Fruit fly (Drosophila melanogaster) whole organism, embryonic: ENCODE results near the gene Ptp4E.

Experiments used
- Atf6 ChIP-seq: fragments of 200-800 bp; sonication (Bioruptor generic); IDR thresholded peaks from 2 replicates; pipeline ENCODE4 v1.3.6; 2022; ENCODE audit warnings: missing biosample characterization, missing genetic modification characterization
- BEAF-32 ChIP-seq: fragments of 200-800 bp; sonication (Bioruptor generic); optimal IDR thresholded peaks from 3 replicates; lab custom pipeline; 2017; ENCODE audit warnings: missing biosample characterization, missing genetic modification characterization, mild to moderate bottlenecking, moderate library complexity, missing genetic modification reagents
- C15 ChIP-seq: fragments of 200-800 bp; sonication (Bioruptor generic); IDR thresholded peaks from 3 replicates; pipeline ENCODE4 v1.3.6; 2022; ENCODE audit warnings: missing biosample characterization, missing genetic modification characterization
- CG10267 ChIP-seq: fragments of 200-800 bp; sonication (Bioruptor generic); optimal IDR thresholded peaks from 2 replicates; lab custom pipeline; 2018; ENCODE audit warnings: missing biosample characterization, mild to moderate bottlenecking, missing genetic modification characterization, moderate library complexity
- CG10654 ChIP-seq: fragments of 200-800 bp; sonication (Bioruptor generic); optimal IDR thresholded peaks from 2 replicates; lab custom pipeline; 2016; ENCODE audit warnings: missing biosample characterization, missing genetic modification characterization
- CG11723 ChIP-seq: fragments of 200-800 bp; sonication (Bioruptor generic); optimal IDR thresholded peaks from 2 replicates; lab custom pipeline; 2017; ENCODE audit warnings: missing biosample characterization, mild to moderate bottlenecking, missing genetic modification characterization
- CG17912 ChIP-seq: fragments of 200-800 bp; sonication (Bioruptor generic); optimal IDR thresholded peaks from 2 replicates; lab custom pipeline; 2018; ENCODE audit warnings: missing biosample characterization, mild to moderate bottlenecking, missing genetic modification characterization
- CG18262 ChIP-seq: fragments of 200-800 bp; optimal IDR thresholded peaks from 3 replicates; lab custom pipeline; 2019; ENCODE audit warnings: missing biosample characterization, mild to moderate bottlenecking, missing genetic modification characterization, moderate library complexity
- CG18619 ChIP-seq: fragments of 200-800 bp; sonication (Bioruptor generic); optimal IDR thresholded peaks from 3 replicates; lab custom pipeline; 2017; ENCODE audit warnings: missing biosample characterization, mild to moderate bottlenecking, missing genetic modification characterization
- CG2678 ChIP-seq: fragments of 200-800 bp; sonication (Bioruptor generic); optimal IDR thresholded peaks from 3 replicates; lab custom pipeline; 2019; ENCODE audit warnings: missing biosample characterization, mild to moderate bottlenecking, missing genetic modification characterization, moderate library complexity
- CG2875 ChIP-seq: fragments of 200-800 bp; sonication (Bioruptor generic); optimal IDR thresholded peaks from 2 replicates; lab custom pipeline; 2017; ENCODE audit warnings: missing biosample characterization, mild to moderate bottlenecking, missing genetic modification characterization, missing genetic modification reagents
- CG30403 ChIP-seq: fragments of 200-800 bp; sonication (Bioruptor generic); optimal IDR thresholded peaks from 3 replicates; lab custom pipeline; 2016; ENCODE audit warnings: missing biosample characterization, missing genetic modification characterization
- CG34224 ChIP-seq: fragments of 200-800 bp; sonication (Bioruptor generic); IDR thresholded peaks from 3 replicates; pipeline ENCODE4 v1.3.6; 2022; ENCODE audit warnings: missing biosample characterization, missing genetic modification characterization; ENCODE audit not compliant: partially characterized antibody
- CG3995 ChIP-seq: fragments of 200-800 bp; sonication (Bioruptor generic); optimal IDR thresholded peaks from 3 replicates; lab custom pipeline; 2016; ENCODE audit warnings: missing biosample characterization, missing genetic modification characterization
- CG42726 ChIP-seq: fragments of 200-800 bp; sonication (Bioruptor generic); IDR thresholded peaks from 2 replicates; pipeline ENCODE4 v1.3.6; 2022; ENCODE audit warnings: missing biosample characterization, missing genetic modification characterization; ENCODE audit not compliant: partially characterized antibody
- CG4854 ChIP-seq: fragments of 200-800 bp; sonication (Bioruptor generic); optimal IDR thresholded peaks from 2 replicates; lab custom pipeline; 2016; ENCODE audit warnings: missing biosample characterization, missing genetic modification characterization, inconsistent platforms
- CG6683 ChIP-seq: fragments of 200-800 bp; sonication (Bioruptor generic); optimal IDR thresholded peaks from 2 replicates; lab custom pipeline; 2017; ENCODE audit warnings: missing biosample characterization, mild to moderate bottlenecking, missing genetic modification characterization, missing genetic modification reagents
- CG7271 ChIP-seq: fragments of 200-800 bp; sonication (Bioruptor generic); optimal IDR thresholded peaks from 2 replicates; lab custom pipeline; 2018; ENCODE audit warnings: missing biosample characterization, mild to moderate bottlenecking, missing genetic modification characterization, moderate library complexity
- Chrac-16 ChIP-seq: fragments of 200-800 bp; sonication (Bioruptor generic); optimal IDR thresholded peaks from 3 replicates; lab custom pipeline; 2016; ENCODE audit warnings: missing biosample characterization, missing genetic modification characterization
- CrebB ChIP-seq: fragments of 200-800 bp; sonication (Bioruptor generic); optimal IDR thresholded peaks from 3 replicates; lab custom pipeline; 2018; ENCODE audit warnings: missing biosample characterization, mild to moderate bottlenecking, missing genetic modification characterization
- Drgx ChIP-seq: fragments of 200-800 bp; sonication (Bioruptor generic); IDR thresholded peaks from 2 replicates; pipeline ENCODE4 v1.3.6; 2022; ENCODE audit warnings: missing biosample characterization, missing genetic modification characterization
- HmgD ChIP-seq: fragments of 200-800 bp; sonication (Bioruptor generic); optimal IDR thresholded peaks from 3 replicates; lab custom pipeline; 2016; ENCODE audit warnings: missing biosample characterization, missing genetic modification characterization
- MTF-1 ChIP-seq: fragments of 200-800 bp; sonication (Bioruptor generic); optimal IDR thresholded peaks from 2 replicates; lab custom pipeline; 2018; ENCODE audit warnings: missing biosample characterization, mild to moderate bottlenecking, missing genetic modification characterization, borderline replicate concordance
- Nf-YB ChIP-seq: fragments of 200-800 bp; sonication (Bioruptor generic); optimal IDR thresholded peaks from 3 replicates; lab custom pipeline; 2019; ENCODE audit warnings: missing biosample characterization, mild to moderate bottlenecking, missing genetic modification characterization, moderate library complexity
- Poxn ChIP-seq: fragments of 200-800 bp; sonication (Bioruptor generic); IDR thresholded peaks from 2 replicates; pipeline ENCODE4 v1.3.6; 2022; ENCODE audit warnings: missing biosample characterization, missing genetic modification characterization
- Ptx1 ChIP-seq: fragments of 200-800 bp; sonication (Bioruptor generic); IDR thresholded peaks from 2 replicates; pipeline ENCODE4 v1.3.6; 2022; ENCODE audit warnings: missing biosample characterization, missing genetic modification characterization
- Tbp ChIP-seq: fragments of >200 bp; optimal IDR thresholded peaks from 2 replicates; lab custom pipeline; 2018; ENCODE audit warnings: missing biosample characterization, missing genetic modification characterization
- aop ChIP-seq: fragments of 200-800 bp; sonication (Bioruptor generic); IDR thresholded peaks from 2 replicates; pipeline ENCODE4 v1.3.6; 2022; ENCODE audit warnings: missing biosample characterization, missing genetic modification characterization
- bcd ChIP-seq: fragments of 200-800 bp; sonication (Bioruptor generic); optimal IDR thresholded peaks from 2 replicates; lab custom pipeline; 2017; ENCODE audit warnings: missing biosample characterization, mild to moderate bottlenecking, missing genetic modification characterization
- bsh ChIP-seq, 2 experiments: fragments of 200-800 bp; sonication (Bioruptor generic); optimal IDR thresholded peaks; 2 replicates each; lab custom pipeline; 2017 to 2018; ENCODE audit warnings: mild to moderate bottlenecking in 2 of 2, missing biosample characterization in 2 of 2, missing genetic modification characterization in 2 of 2, moderate library complexity in 1 of 2
- ems ChIP-seq: fragments of 200-800 bp; sonication (Bioruptor generic); optimal IDR thresholded peaks from 3 replicates; lab custom pipeline; 2016; ENCODE audit warnings: missing biosample characterization, missing genetic modification characterization
- fd64A ChIP-seq: fragments of 200-800 bp; sonication (Bioruptor generic); optimal IDR thresholded peaks from 3 replicates; lab custom pipeline; 2018; ENCODE audit warnings: missing biosample characterization, mild to moderate bottlenecking, missing genetic modification characterization
- gsb-n ChIP-seq: fragments of 200-800 bp; sonication (Bioruptor generic); optimal IDR thresholded peaks from 3 replicates; lab custom pipeline; 2018; ENCODE audit warnings: missing biosample characterization, mild to moderate bottlenecking, missing genetic modification characterization
- h ChIP-seq: fragments of >200 bp; optimal IDR thresholded peaks from 2 replicates; lab custom pipeline; 2017
- her ChIP-seq: fragments of 200-800 bp; sonication (Bioruptor generic); optimal IDR thresholded peaks from 2 replicates; lab custom pipeline; 2016; ENCODE audit warnings: missing biosample characterization, missing genetic modification characterization
- kay ChIP-seq: fragments of 200-800 bp; sonication (Bioruptor generic); optimal IDR thresholded peaks from 2 replicates; lab custom pipeline; 2016; ENCODE audit warnings: missing biosample characterization, missing genetic modification characterization
- lilli ChIP-seq: fragments of 200-800 bp; sonication (Bioruptor generic); optimal IDR thresholded peaks from 3 replicates; lab custom pipeline; 2016; ENCODE audit warnings: missing biosample characterization, missing genetic modification characterization
- lov ChIP-seq, 2 experiments: fragments of 200-800 bp in 1 of 2; fragments of >200 bp in 1 of 2; sonication (Bioruptor generic) in 1 of 2; IDR thresholded peaks in 1 of 2; optimal IDR thresholded peaks in 1 of 2; 2 replicates in 1 of 2; 3 replicates in 1 of 2; pipeline versions ENCODE4 v1.3.6 to Lab custom; 2017 to 2022; ENCODE audit warnings: missing biosample characterization in 1 of 2, missing genetic modification characterization in 1 of 2
- p53 ChIP-seq: fragments of 200-800 bp; sonication (Bioruptor generic); optimal IDR thresholded peaks from 2 replicates; lab custom pipeline; 2016; ENCODE audit warnings: missing biosample characterization, missing genetic modification characterization
- pan ChIP-seq, 4 experiments: fragments of >200 bp in 3 of 4; fragments of 200-800 bp in 1 of 4; sonication (Bioruptor generic) in 1 of 4; optimal IDR thresholded peaks in 3 of 4; IDR thresholded peaks in 1 of 4; 2 replicates each; pipeline versions ENCODE4 v1.3.6 to Lab custom; 2017 to 2022; ENCODE audit warnings: missing biosample characterization in 2 of 4, missing genetic modification characterization in 2 of 4, mixed read lengths in 1 of 4
- row ChIP-seq: fragments of 200-800 bp; sonication (Bioruptor generic); IDR thresholded peaks from 3 replicates; pipeline ENCODE4 v1.3.6; 2022; ENCODE audit warnings: missing biosample characterization, missing genetic modification characterization
- sens ChIP-seq: fragments of 200-800 bp; sonication (Bioruptor generic); peaks from one replicate; lab custom pipeline; 2016; ENCODE audit warnings: missing biosample characterization, missing genetic modification characterization
- slp2 ChIP-seq: fragments of 200-800 bp; sonication (Bioruptor generic); optimal IDR thresholded peaks from 2 replicates; lab custom pipeline; 2016; ENCODE audit warnings: missing biosample characterization, missing genetic modification characterization
- trem ChIP-seq: fragments of 200-800 bp; optimal IDR thresholded peaks from 3 replicates; lab custom pipeline; 2019; ENCODE audit warnings: missing biosample characterization, mild to moderate bottlenecking, missing genetic modification characterization, moderate library complexity
- unpg ChIP-seq: fragments of 200-800 bp; sonication (Bioruptor generic); optimal IDR thresholded peaks from 3 replicates; lab custom pipeline; 2018; ENCODE audit warnings: missing biosample characterization, mild to moderate bottlenecking, missing genetic modification characterization, moderate library complexity
- zfh1 ChIP-seq: fragments of 200-800 bp; sonication (Bioruptor generic); IDR thresholded peaks from 3 replicates; pipeline ENCODE4 v1.3.6; 2022; ENCODE audit warnings: missing biosample characterization, missing genetic modification characterization

Gene Ptp4E

dm6 chrX:4961028-4961427, 22.1 kb downstream of the Ptp4E start, which contains the start of gene CG15468:
TSS of gene CG15468 (minus strand) at chrX:4961128.
- TF ChIP-seq CG4854 (GFP tag; lab: Kevin White, UChicago) (no peak), pan (optimal IDR thresholded peaks at IDR 0.05; lab: Kevin White, UChicago) (no peak), pan (GFP tag; optimal IDR thresholded peaks at IDR 0.05 in 1 of 2, IDR thresholded peaks at IDR 0.05 in 1 of 2) (no peak), lilli (GFP tag; lab: Kevin White, UChicago) (no peak), p53 (GFP tag; lab: Kevin White, UChicago) (no peak), CG6683 (GFP tag; lab: Kevin White, UChicago) (no peak), Chrac-16 (no peak), her (GFP tag; lab: Kevin White, UChicago) (no peak), CG3995 (GFP tag; lab: Kevin White, UChicago) (no peak), CG17912 (GFP tag; lab: Kevin White, UChicago) (no peak), kay (GFP tag; lab: Kevin White, UChicago) (no peak), bcd (GFP tag; lab: Kevin White, UChicago) (no peak), MTF-1 (GFP tag; lab: Kevin White, UChicago) (no peak), slp2 (no peak), trem (tag; lab: Kevin White, UChicago) (no peak), CG42726 (GFP tag; lab: Robert Waterston, UW) (no peak), aop (GFP tag; lab: Robert Waterston, UW) (no peak), CG30403 (no peak), zfh1 (no peak), Poxn (GFP tag; lab: Robert Waterston, UW) (no peak)

- no peak for TF ChIP-seq h (lab: Kevin White, UChicago)
- peak; percentile 52; the same call in 1 of the 2 replicates for TF ChIP-seq Drgx (GFP tag; lab: Robert Waterston, UW)
Observed at dm6 chrX:4962964-4963363, 24.0 kb downstream of the Ptp4E start.

- TF ChIP-seq row (GFP tag; lab: Robert Waterston, UW) = 0 out of 3 replicates have a peak, but pooled peaks have one; percentile 8
- no peak for TF ChIP-seq ems (GFP tag; lab: Kevin White, UChicago)
- TF ChIP-seq bsh (GFP tag; optimal IDR thresholded peaks at IDR 0.05; lab: Kevin White, UChicago) = peak in 1 of 2 experiments; percentile 12
- TF ChIP-seq HmgD = no peak
- TF ChIP-seq sens (GFP tag; lab: Kevin White, UChicago) = peak; percentile 67
- no peak for TF ChIP-seq lov (optimal IDR thresholded peaks at IDR 0.05; lab: Kevin White, UChicago)
- TF ChIP-seq lov (GFP tag; IDR thresholded peaks at IDR 0.05; lab: Robert Waterston, UW) = no peak
- TF ChIP-seq Drgx (GFP tag; lab: Robert Waterston, UW) = peak; percentile 48
- TF ChIP-seq C15 (GFP tag; lab: Robert Waterston, UW) = no peak
Observed at dm6 chrX:4965673-4966072, 26.7 kb downstream of the Ptp4E start.

- TF ChIP-seq Ptx1 (GFP tag; lab: Robert Waterston, UW) (peak; percentile 36; the same call in 1 of the 2 replicates), gsb-n (tag; lab: Kevin White, UChicago) (no peak), CG2678 (tag; lab: Kevin White, UChicago) (peak; percentile 4), CG10654 (GFP tag; lab: Kevin White, UChicago) (no peak), CG2875 (GFP tag; lab: Kevin White, UChicago) (peak; percentile 10), Tbp (GFP tag; lab: Kevin White, UChicago) (no peak), slp2 (peak; percentile 34), CG11723 (GFP tag; lab: Kevin White, UChicago) (no peak), CrebB (tag; lab: Kevin White, UChicago) (no peak), BEAF-32 (no peak), CG7271 (peak; percentile 18), CG34224 (no peak), CG10267 (tag; lab: Kevin White, UChicago) (no peak), unpg (GFP tag; lab: Kevin White, UChicago) (no peak), fd64A (GFP tag; lab: Kevin White, UChicago) (no peak), CG18262 (tag; lab: Kevin White, UChicago) (peak; percentile 20), Nf-YB (GFP tag; lab: Kevin White, UChicago) (no peak), Atf6 (GFP tag; lab: Robert Waterston, UW) (no peak), CG18619 (GFP tag; lab: Kevin White, UChicago) (no peak)
Observed at dm6 chrX:4969926-4970325, 31.0 kb downstream of the Ptp4E start.
